Fruit fly (Drosophila melanogaster) S2 (cell line): ENCODE data around the gene Nplp3.

ENCODE experiments used
- CG8478 ChIP-seq: fragments of >200 bp; optimal IDR thresholded peaks from 2 replicates; lab custom pipeline; 2018
- CTCF ChIP-seq, 2 experiments: fragments of >200 bp; optimal IDR thresholded peaks; 2 replicates each; lab custom pipeline; 2018

DNA sequence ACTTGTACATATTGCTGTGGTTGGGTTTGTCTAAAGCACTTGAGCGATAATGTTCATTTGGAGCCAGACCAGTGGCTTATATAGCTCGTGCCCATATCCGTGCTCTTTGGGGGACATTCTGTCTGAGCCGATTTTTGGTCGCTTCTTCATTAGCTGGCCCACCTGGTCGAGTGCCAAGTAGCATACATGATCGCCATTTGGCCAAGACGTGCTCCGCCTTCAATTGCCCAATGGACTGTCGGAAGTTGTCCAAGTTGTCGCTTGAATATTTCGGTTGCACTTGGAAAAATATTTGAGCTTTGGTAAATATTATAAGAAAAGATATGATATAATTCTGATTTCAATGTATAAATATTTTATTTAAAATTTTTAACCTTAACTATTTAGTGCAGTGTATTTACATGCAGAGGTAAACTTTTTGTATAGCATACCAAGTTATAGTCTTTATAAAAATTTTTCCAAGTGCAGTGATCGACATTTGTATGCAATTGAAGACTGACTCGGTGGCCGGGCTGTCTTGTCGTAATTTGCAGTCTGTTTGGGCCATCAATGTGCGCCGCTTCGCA is 32.4 kb upstream of the Nplp3 start, which contains the start of gene CG13047:
- TF ChIP-seq CTCF (optimal IDR thresholded peaks at IDR 0.05; lab: Kevin White, UChicago): no peak
- TF ChIP-seq CG8478 (lab: Kevin White, UChicago): no peak
